Fruit fly (Drosophila melanogaster) whole organism, embryonic: ENCODE measurements around the gene CG34251.

Experiments
- Ada2b ChIP-seq: fragments of 200-800 bp; sonication (Bioruptor generic); IDR thresholded peaks from 2 replicates; pipeline ENCODE4 v1.3.6; 2022; ENCODE audit warnings: missing biosample characterization, missing genetic modification characterization
- Atf-2 ChIP-seq: fragments of 200-800 bp; sonication (Bioruptor generic); optimal IDR thresholded peaks from 2 replicates; lab custom pipeline; 2016; ENCODE audit warnings: missing biosample characterization, missing genetic modification characterization
- CG10274 ChIP-seq: fragments of 200-800 bp; sonication (Bioruptor generic); optimal IDR thresholded peaks from 3 replicates; lab custom pipeline; 2017; ENCODE audit warnings: missing biosample characterization, mild to moderate bottlenecking, missing genetic modification characterization
- CG10543 ChIP-seq: fragments of 200-800 bp; sonication (Bioruptor generic); optimal IDR thresholded peaks from 3 replicates; lab custom pipeline; 2017; ENCODE audit warnings: missing biosample characterization, mild to moderate bottlenecking, missing genetic modification characterization, moderate library complexity
- CG10565 ChIP-seq: fragments of 200-800 bp; sonication (Bioruptor generic); optimal IDR thresholded peaks from 3 replicates; lab custom pipeline; 2016; ENCODE audit warnings: missing biosample characterization, mild to moderate bottlenecking, missing genetic modification characterization
- CG10654 ChIP-seq: fragments of 200-800 bp; sonication (Bioruptor generic); optimal IDR thresholded peaks from 2 replicates; lab custom pipeline; 2016; ENCODE audit warnings: missing biosample characterization, missing genetic modification characterization
- CG10979 ChIP-seq: fragments of 200-800 bp; sonication (Bioruptor generic); optimal IDR thresholded peaks from 2 replicates; lab custom pipeline; 2018; ENCODE audit warnings: missing biosample characterization, mild to moderate bottlenecking, missing genetic modification characterization, moderate library complexity
- CG13287 ChIP-seq: fragments of 200-800 bp; sonication (Bioruptor generic); IDR thresholded peaks from 2 replicates; pipeline ENCODE4 v1.3.6; 2022; ENCODE audit warnings: missing biosample characterization, missing genetic modification characterization; ENCODE audit not compliant: partially characterized antibody
- CG14441 ChIP-seq: fragments of 200-800 bp; sonication (Bioruptor generic); IDR thresholded peaks from 2 replicates; pipeline ENCODE4 v1.3.6; 2022; ENCODE audit warnings: missing biosample characterization, missing genetic modification characterization
- CG14965 ChIP-seq: fragments of 200-800 bp; sonication (Bioruptor generic); optimal IDR thresholded peaks from 2 replicates; lab custom pipeline; 2016; ENCODE audit warnings: missing biosample characterization, missing genetic modification characterization, borderline replicate concordance
- CG15696 ChIP-seq: fragments of 200-800 bp; sonication (Bioruptor generic); optimal IDR thresholded peaks from 2 replicates; lab custom pipeline; 2019; ENCODE audit warnings: missing biosample characterization, mild to moderate bottlenecking, missing genetic modification characterization, moderate library complexity
- CG1602 ChIP-seq: fragments of 200-800 bp; sonication (Bioruptor generic); optimal IDR thresholded peaks from 3 replicates; lab custom pipeline; 2016; ENCODE audit warnings: missing biosample characterization, missing genetic modification characterization
- CG16779 ChIP-seq: fragments of 200-800 bp; sonication (Bioruptor generic); IDR thresholded peaks from 2 replicates; pipeline ENCODE4 v1.3.6; 2022; ENCODE audit warnings: missing biosample characterization, missing genetic modification characterization
- CG17186 ChIP-seq: fragments of 200-800 bp; sonication (Bioruptor generic); optimal IDR thresholded peaks from 3 replicates; lab custom pipeline; 2017; ENCODE audit warnings: missing biosample characterization, missing genetic modification reagents, missing genetic modification characterization
- CG17612 ChIP-seq: fragments of 200-800 bp; sonication (Bioruptor generic); IDR thresholded peaks from 2 replicates; pipeline ENCODE4 v1.3.6; 2022; ENCODE audit warnings: missing biosample characterization, missing genetic modification characterization
- CG18011 ChIP-seq: fragments of 200-800 bp; sonication (Bioruptor generic); optimal IDR thresholded peaks from 2 replicates; lab custom pipeline; 2017; ENCODE audit warnings: missing biosample characterization, missing genetic modification characterization, mild to moderate bottlenecking, moderate library complexity, missing genotype
- CG18476 ChIP-seq: fragments of 200-800 bp; sonication (Bioruptor generic); optimal IDR thresholded peaks from 2 replicates; lab custom pipeline; 2016; ENCODE audit warnings: missing biosample characterization, mild to moderate bottlenecking, missing genetic modification characterization
- CG18764 ChIP-seq: fragments of 200-800 bp; sonication (Bioruptor generic); optimal IDR thresholded peaks from 3 replicates; lab custom pipeline; 2016; ENCODE audit warnings: missing biosample characterization, missing genetic modification characterization
- CG33557 ChIP-seq: fragments of 200-800 bp; sonication (Bioruptor generic); optimal IDR thresholded peaks from 2 replicates; lab custom pipeline; 2019; ENCODE audit warnings: missing biosample characterization, mild to moderate bottlenecking, missing genetic modification characterization, moderate library complexity
- CG4424 ChIP-seq: fragments of 200-800 bp; sonication (Bioruptor generic); optimal IDR thresholded peaks from 3 replicates; lab custom pipeline; 2016; ENCODE audit warnings: missing biosample characterization, missing genetic modification characterization
- CG6689 ChIP-seq: fragments of 200-800 bp; sonication (Bioruptor generic); IDR thresholded peaks from 2 replicates; pipeline ENCODE4 v1.3.6; 2022; ENCODE audit warnings: missing biosample characterization, missing genetic modification characterization
- CG6854 ChIP-seq: fragments of 200-800 bp; sonication (Bioruptor generic); optimal IDR thresholded peaks from 3 replicates; lab custom pipeline; 2017; ENCODE audit warnings: missing biosample characterization, mild to moderate bottlenecking, missing genetic modification characterization
- CG7839 ChIP-seq: fragments of 200-800 bp; sonication (Bioruptor generic); optimal IDR thresholded peaks from 3 replicates; lab custom pipeline; 2018; ENCODE audit warnings: missing biosample characterization, mild to moderate bottlenecking, missing genetic modification characterization, moderate library complexity
- Deaf1 ChIP-seq: fragments of 200-800 bp; optimal IDR thresholded peaks from 3 replicates; lab custom pipeline; 2019; ENCODE audit warnings: missing biosample characterization, mild to moderate bottlenecking, missing genetic modification characterization, moderate library complexity
- Dll ChIP-seq: fragments of 200-800 bp; sonication (Bioruptor generic); IDR thresholded peaks from 4 replicates; pipeline ENCODE4 v1.3.6; 2022; ENCODE audit warnings: missing biosample characterization, missing genetic modification characterization; ENCODE audit not compliant: partially characterized antibody
- MBD-R2 ChIP-seq: fragments of 200-800 bp; sonication (Bioruptor generic); IDR thresholded peaks from 2 replicates; pipeline ENCODE4 v1.3.6; 2022; ENCODE audit warnings: missing biosample characterization, missing genetic modification characterization
- Oaz ChIP-seq: fragments of 200-800 bp; sonication (Bioruptor generic); IDR thresholded peaks from 2 replicates; pipeline ENCODE4 v1.3.6; 2022; ENCODE audit warnings: missing biosample characterization, missing genetic modification characterization
- Optix ChIP-seq: fragments of 200-800 bp; sonication (Bioruptor generic); IDR thresholded peaks from 3 replicates; pipeline ENCODE4 v1.3.6; 2022; ENCODE audit warnings: missing biosample characterization, missing genetic modification characterization
- Ravus ChIP-seq: fragments of 200-800 bp; sonication (Bioruptor generic); IDR thresholded peaks from 2 replicates; pipeline ENCODE4 v1.3.6; 2022; ENCODE audit warnings: missing biosample characterization, missing genetic modification characterization
- Six4 ChIP-seq: fragments of 200-800 bp; sonication (Bioruptor generic); optimal IDR thresholded peaks from 2 replicates; lab custom pipeline; 2016; ENCODE audit warnings: missing biosample characterization, missing genetic modification characterization
- TFAM ChIP-seq: fragments of 200-800 bp; sonication (Bioruptor generic); optimal IDR thresholded peaks from 2 replicates; lab custom pipeline; 2017; ENCODE audit warnings: missing biosample characterization, missing genetic modification characterization, inconsistent platforms
- Taf1 ChIP-seq: fragments of 200-800 bp; sonication (Bioruptor generic); IDR thresholded peaks from 2 replicates; pipeline ENCODE4 v1.3.6; 2022; ENCODE audit warnings: missing biosample characterization, missing genetic modification characterization
- Tbp ChIP-seq: fragments of >200 bp; optimal IDR thresholded peaks from 2 replicates; lab custom pipeline; 2018; ENCODE audit warnings: missing biosample characterization, missing genetic modification characterization
- Xbp1 ChIP-seq: fragments of 200-800 bp; sonication (Bioruptor generic); optimal IDR thresholded peaks from 3 replicates; lab custom pipeline; 2016; ENCODE audit warnings: missing biosample characterization, mild to moderate bottlenecking, missing genetic modification characterization
- ab ChIP-seq: fragments of 200-800 bp; sonication (Bioruptor generic); optimal IDR thresholded peaks from 2 replicates; lab custom pipeline; 2016; ENCODE audit warnings: missing biosample characterization, missing genetic modification characterization
- abd-A ChIP-seq: fragments of 200-800 bp; sonication (Bioruptor generic); optimal IDR thresholded peaks from 3 replicates; lab custom pipeline; 2019; ENCODE audit warnings: missing biosample characterization, mild to moderate bottlenecking, missing genetic modification characterization, moderate library complexity
- ash1 ChIP-seq: fragments of 200-800 bp; sonication (Bioruptor generic); optimal IDR thresholded peaks from 2 replicates; lab custom pipeline; 2018; ENCODE audit warnings: missing biosample characterization, mild to moderate bottlenecking, missing genetic modification characterization
- corto ChIP-seq: fragments of 200-800 bp; sonication (Bioruptor generic); optimal IDR thresholded peaks from 2 replicates; lab custom pipeline; 2016; ENCODE audit warnings: missing biosample characterization, mild to moderate bottlenecking, missing genetic modification characterization, moderate library complexity
- esg ChIP-seq: fragments of 200-800 bp; sonication (Bioruptor generic); conservative IDR thresholded peaks from 2 replicates; pipeline ENCODE4 v1.3.6; 2022; ENCODE audit warnings: missing biosample characterization, missing genetic modification characterization
- ewg ChIP-seq: fragments of 200-800 bp; sonication (Bioruptor generic); optimal IDR thresholded peaks from 3 replicates; lab custom pipeline; 2017; ENCODE audit warnings: mild to moderate bottlenecking, missing biosample characterization, missing genetic modification reagents, missing genetic modification characterization
- fd102C ChIP-seq: fragments of 200-800 bp; sonication (Bioruptor generic); optimal IDR thresholded peaks from 2 replicates; lab custom pipeline; 2018; ENCODE audit warnings: missing biosample characterization, mild to moderate bottlenecking, missing genetic modification characterization, moderate library complexity
- gfzf ChIP-seq: fragments of 200-800 bp; sonication (Bioruptor generic); optimal IDR thresholded peaks from 2 replicates; lab custom pipeline; 2016; ENCODE audit warnings: missing biosample characterization, mild to moderate bottlenecking, missing genetic modification characterization, moderate library complexity
- gro ChIP-seq: fragments of 200-800 bp; sonication (Bioruptor generic); optimal IDR thresholded peaks from 2 replicates; lab custom pipeline; 2016; ENCODE audit warnings: missing biosample characterization, missing genetic modification characterization
- jumu ChIP-seq: fragments of 200-800 bp; sonication (Bioruptor generic); optimal IDR thresholded peaks from 3 replicates; lab custom pipeline; 2016; ENCODE audit warnings: missing biosample characterization, missing genetic modification characterization
- lola ChIP-seq, 3 experiments: fragments of >200 bp in 2 of 3; fragments of 200-800 bp in 1 of 3; sonication (Bioruptor generic) in 1 of 3; optimal IDR thresholded peaks; 2 replicates each; lab custom pipeline; 2017 to 2019; ENCODE audit warnings: missing biosample characterization in 3 of 3, missing genetic modification characterization in 3 of 3, mild to moderate bottlenecking in 1 of 3, moderate library complexity in 1 of 3
- ranshi ChIP-seq: fragments of 200-800 bp; sonication (Bioruptor generic); IDR thresholded peaks from 2 replicates; pipeline ENCODE4 v1.3.6; 2022; ENCODE audit warnings: missing biosample characterization, missing genetic modification characterization
- sd ChIP-seq: fragments of 200-800 bp; sonication (Bioruptor generic); optimal IDR thresholded peaks from 3 replicates; lab custom pipeline; 2018; ENCODE audit warnings: missing biosample characterization, mild to moderate bottlenecking, missing genetic modification characterization, moderate library complexity
- usp ChIP-seq: fragments of >200 bp; optimal IDR thresholded peaks from 2 replicates; lab custom pipeline; 2017; ENCODE audit warnings: missing biosample characterization, missing genetic modification characterization

The CG34251 gene

dm6 chr3L:17658423-17659267, 12.8 kb upstream of the CG34251 start (continued):
- no peak for TF ChIP-seq CG13287 (GFP tag; lab: Robert Waterston, UW)
- TF ChIP-seq sd (tag; lab: Kevin White, UChicago) = peak; percentile 73
- TF ChIP-seq CG17612 (GFP tag; lab: Robert Waterston, UW) = peak; percentile 86
- peak; percentile 89 for TF ChIP-seq ash1
- TF ChIP-seq CG6854 (GFP tag; lab: Kevin White, UChicago) = peak; percentile 72
- TF ChIP-seq CG33557 (GFP tag; lab: Kevin White, UChicago) = peak; percentile 19
- TF ChIP-seq CG10565 = peak; percentile 41
- TF ChIP-seq CG16779 = peak; percentile 97
- peak; percentile 90 for TF ChIP-seq CG6689 (GFP tag; lab: Robert Waterston, UW)
- TF ChIP-seq lola (GFP tag; optimal IDR thresholded peaks at IDR 0.05; lab: Kevin White, UChicago) = peak in 1 of 3 experiments; percentile 65
- peak; percentile 65 for TF ChIP-seq CG18476
- TF ChIP-seq CG14441 (GFP tag; lab: Robert Waterston, UW) = peak; percentile 93
- no peak for TF ChIP-seq Tbp
- peak; percentile 53 for TF ChIP-seq corto (GFP tag; lab: Kevin White, UChicago)
- TF ChIP-seq Ada2b (GFP tag; lab: Robert Waterston, UW) = peak; percentile 91
- TF ChIP-seq Dll (GFP tag; lab: Robert Waterston, UW) = no peak
- TF ChIP-seq CG18011 (GFP tag; lab: Kevin White, UChicago) = peak; percentile 76
- peak; percentile 50 for TF ChIP-seq CG15696 (tag; lab: Kevin White, UChicago)
- TF ChIP-seq CG1602 (GFP tag; lab: Kevin White, UChicago) = peak; percentile 77
- TF ChIP-seq jumu = peak; percentile 86
- TF ChIP-seq CG7839 (tag; lab: Kevin White, UChicago) = peak; percentile 89
- no peak for TF ChIP-seq usp (GFP tag; lab: Kevin White, UChicago)
- peak; percentile 86 for TF ChIP-seq esg (GFP tag; lab: Robert Waterston, UW)
- TF ChIP-seq CG10979 (tag; lab: Kevin White, UChicago) = peak; percentile 59
- TF ChIP-seq CG10274 (GFP tag; lab: Kevin White, UChicago) = peak; percentile 73
- peak; percentile 80 for TF ChIP-seq CG10543
- TF ChIP-seq CG10654 = peak; percentile 74
- TF ChIP-seq ab (GFP tag; lab: Kevin White, UChicago) = peak; percentile 91
- peak; percentile 69 for TF ChIP-seq CG14965 (GFP tag; lab: Kevin White, UChicago)
- TF ChIP-seq Xbp1 = peak; percentile 86
- peak; percentile 95 for TF ChIP-seq Taf1 (GFP tag; lab: Robert Waterston, UW)
- no peak for TF ChIP-seq gfzf (GFP tag; lab: Kevin White, UChicago)
- TF ChIP-seq gro (GFP tag; lab: Kevin White, UChicago) = peak; percentile 96
- TF ChIP-seq ranshi (GFP tag; lab: Robert Waterston, UW) = peak; percentile 92
- TF ChIP-seq Atf-2 (GFP tag; lab: Kevin White, UChicago) = peak; percentile 72
- peak; percentile 74 for TF ChIP-seq CG4424
- peak; percentile 78 for TF ChIP-seq abd-A (tag; lab: Kevin White, UChicago)
- TF ChIP-seq fd102C = no peak
- TF ChIP-seq Six4 (GFP tag; lab: Kevin White, UChicago) = peak; percentile 74
- peak; percentile 77 for TF ChIP-seq Oaz (GFP tag; lab: Robert Waterston, UW)
- TF ChIP-seq MBD-R2 (GFP tag; lab: Robert Waterston, UW) = peak; percentile 89
- peak; percentile 51 for TF ChIP-seq TFAM (GFP tag; lab: Kevin White, UChicago)
- peak; percentile 68 for TF ChIP-seq ewg (GFP tag; lab: Kevin White, UChicago)
- TF ChIP-seq Ravus = peak; percentile 77
- peak; percentile 91 for TF ChIP-seq Optix (GFP tag; lab: Robert Waterston, UW)
- TF ChIP-seq CG17186 = peak; percentile 48
- peak; percentile 77 for TF ChIP-seq Deaf1 (tag; lab: Kevin White, UChicago)
- TF ChIP-seq CG18764 (GFP tag; lab: Kevin White, UChicago) = peak; percentile 68
